Fruit fly (Drosophila melanogaster) whole organism, prepupa: Measurements from ENCODE around the gene CG9168.

ENCODE experiments used
- Blimp-1 ChIP-seq: fragments of 200-800 bp; sonication (Bioruptor generic); optimal IDR thresholded peaks from 3 replicates; lab custom pipeline; 2017; ENCODE audit warnings: missing biosample characterization, missing genetic modification characterization, mild to moderate bottlenecking, moderate library complexity, missing genetic modification reagents
- CG10631 ChIP-seq: fragments of 200-800 bp; sonication (Bioruptor generic); optimal IDR thresholded peaks from 2 replicates; lab custom pipeline; 2016; ENCODE audit warnings: missing biosample characterization, missing genetic modification characterization
- CG11294 ChIP-seq: fragments of 200-800 bp; sonication (Bioruptor generic); IDR thresholded peaks from 2 replicates; pipeline ENCODE4 v1.3.6; 2022; ENCODE audit warnings: missing biosample characterization, missing genetic modification characterization
- CG11902 ChIP-seq: fragments of 200-800 bp; sonication (Bioruptor generic); optimal IDR thresholded peaks from 3 replicates; lab custom pipeline; 2016; ENCODE audit warnings: missing biosample characterization, missing genetic modification characterization
- CG15336 ChIP-seq: fragments of 200-800 bp; sonication (Bioruptor generic); IDR thresholded peaks from 2 replicates; pipeline ENCODE4 v1.3.6; 2022; ENCODE audit warnings: missing biosample characterization, missing genetic modification characterization
- CG1621 ChIP-seq: fragments of 200-800 bp; sonication (Bioruptor generic); optimal IDR thresholded peaks from 3 replicates; lab custom pipeline; 2018; ENCODE audit warnings: missing biosample characterization, mild to moderate bottlenecking, missing genetic modification characterization
- CG16779 ChIP-seq: fragments of 200-800 bp; sonication (Bioruptor generic); optimal IDR thresholded peaks from 3 replicates; lab custom pipeline; 2017; ENCODE audit warnings: missing biosample characterization, mild to moderate bottlenecking, missing genetic modification characterization
- CG31627 ChIP-seq: fragments of 200-800 bp; sonication (Bioruptor generic); optimal IDR thresholded peaks from 3 replicates; lab custom pipeline; 2016; ENCODE audit warnings: missing biosample characterization, missing genetic modification characterization
- CG32006 ChIP-seq: fragments of 200-800 bp; sonication (Bioruptor generic); optimal IDR thresholded peaks from 3 replicates; lab custom pipeline; 2017; ENCODE audit warnings: missing biosample characterization, mild to moderate bottlenecking, missing genetic modification characterization
- CG34406 ChIP-seq: fragments of 200-800 bp; sonication (Bioruptor generic); optimal IDR thresholded peaks from 3 replicates; lab custom pipeline; 2016; ENCODE audit warnings: missing biosample characterization, missing genetic modification characterization
- CG3919 ChIP-seq: fragments of 200-800 bp; sonication (Bioruptor generic); optimal IDR thresholded peaks from 3 replicates; lab custom pipeline; 2016; ENCODE audit warnings: missing biosample characterization, missing genetic modification characterization
- CG4318 ChIP-seq: fragments of 200-800 bp; sonication (Bioruptor generic); optimal IDR thresholded peaks from 3 replicates; lab custom pipeline; 2017; ENCODE audit warnings: missing biosample characterization, mild to moderate bottlenecking, missing genetic modification characterization
- CG6163 ChIP-seq: fragments of 200-800 bp; sonication (Bioruptor generic); IDR thresholded peaks from 3 replicates; pipeline ENCODE4 v1.3.6; 2022; ENCODE audit warnings: missing biosample characterization, missing genetic modification characterization
- CG6276 ChIP-seq: fragments of 200-800 bp; sonication (Bioruptor generic); optimal IDR thresholded peaks from 2 replicates; lab custom pipeline; 2017; ENCODE audit warnings: missing biosample characterization, mild to moderate bottlenecking, missing genetic modification characterization
- CG6792 ChIP-seq: fragments of 200-800 bp; sonication (Bioruptor generic); optimal IDR thresholded peaks from 3 replicates; lab custom pipeline; 2016; ENCODE audit warnings: missing biosample characterization, missing genetic modification characterization
- CG6808 ChIP-seq: fragments of 200-800 bp; sonication (Bioruptor generic); optimal IDR thresholded peaks from 3 replicates; lab custom pipeline; 2017; ENCODE audit warnings: missing biosample characterization, missing genetic modification characterization, mild to moderate bottlenecking, moderate library complexity, missing genetic modification reagents
- CG6854 ChIP-seq: fragments of 200-800 bp; sonication (Bioruptor generic); optimal IDR thresholded peaks from 2 replicates; lab custom pipeline; 2017; ENCODE audit warnings: missing biosample characterization, mild to moderate bottlenecking, missing genetic modification characterization
- CG7368 ChIP-seq: fragments of 200-800 bp; sonication (Bioruptor generic); optimal IDR thresholded peaks from 3 replicates; lab custom pipeline; 2016; ENCODE audit warnings: missing biosample characterization, missing genetic modification characterization
- CG8119 ChIP-seq: fragments of 200-800 bp; sonication (Bioruptor generic); IDR thresholded peaks from 3 replicates; pipeline ENCODE4 v1.3.6; 2022; ENCODE audit warnings: missing biosample characterization, missing genetic modification characterization
- CG8319 ChIP-seq: fragments of 200-800 bp; sonication (Bioruptor generic); optimal IDR thresholded peaks from 3 replicates; lab custom pipeline; 2016; ENCODE audit warnings: missing biosample characterization, missing genetic modification characterization
- CG8632 ChIP-seq: fragments of 200-800 bp; sonication (Bioruptor generic); optimal IDR thresholded peaks from 3 replicates; lab custom pipeline; 2016; ENCODE audit warnings: missing biosample characterization, missing genetic modification characterization
- CG9139 ChIP-seq: fragments of 200-800 bp; sonication (Bioruptor generic); optimal IDR thresholded peaks from 3 replicates; lab custom pipeline; 2017; ENCODE audit warnings: missing biosample characterization, mild to moderate bottlenecking, missing genetic modification characterization
- Eip75B ChIP-seq: fragments of 200-800 bp; sonication (Bioruptor generic); optimal IDR thresholded peaks from 3 replicates; lab custom pipeline; 2016; ENCODE audit warnings: missing biosample characterization, missing genetic modification characterization
- Eip78C ChIP-seq: fragments of 200-800 bp; sonication (Bioruptor generic); peaks from one replicate; lab custom pipeline; 2016; ENCODE audit warnings: missing biosample characterization, missing genetic modification characterization
- Eip93F ChIP-seq: fragments of 200-800 bp; sonication (Bioruptor generic); optimal IDR thresholded peaks from 2 replicates; lab custom pipeline; 2016; ENCODE audit warnings: missing biosample characterization, mild to moderate bottlenecking, missing genetic modification characterization
- Ets21C ChIP-seq: fragments of 200-800 bp; sonication (Bioruptor generic); optimal IDR thresholded peaks from 3 replicates; lab custom pipeline; 2016; ENCODE audit warnings: missing biosample characterization, missing genetic modification characterization
- Ets96B ChIP-seq: fragments of 200-800 bp; optimal IDR thresholded peaks from 2 replicates; lab custom pipeline; 2019; ENCODE audit warnings: missing biosample characterization, mild to moderate bottlenecking, missing genetic modification characterization, moderate library complexity
- Gug ChIP-seq: fragments of 200-800 bp; sonication (Bioruptor generic); IDR thresholded peaks from 2 replicates; pipeline ENCODE4 v1.3.6; 2022; ENCODE audit warnings: missing biosample characterization, missing genetic modification characterization
- Hr38 ChIP-seq: sonication (Bioruptor generic); optimal IDR thresholded peaks from 2 replicates; lab custom pipeline; 2016; ENCODE audit warnings: missing biosample characterization, missing genetic modification characterization
- Hr39 ChIP-seq: fragments of 200-800 bp; sonication (Bioruptor generic); optimal IDR thresholded peaks from 2 replicates; lab custom pipeline; 2016; ENCODE audit warnings: missing biosample characterization, missing genetic modification characterization
- Hr4 ChIP-seq: fragments of 200-800 bp; sonication (Bioruptor generic); optimal IDR thresholded peaks from 3 replicates; lab custom pipeline; 2016; ENCODE audit warnings: missing biosample characterization, missing genetic modification characterization
- Lpt ChIP-seq: fragments of 200-800 bp; sonication (Bioruptor generic); optimal IDR thresholded peaks from 3 replicates; lab custom pipeline; 2016; ENCODE audit warnings: missing biosample characterization, missing genetic modification characterization
- Met ChIP-seq: fragments of 200-800 bp; sonication (Bioruptor generic); optimal IDR thresholded peaks from 3 replicates; lab custom pipeline; 2016; ENCODE audit warnings: missing biosample characterization, missing genetic modification characterization
- OdsH ChIP-seq: fragments of 200-800 bp; sonication (Bioruptor generic); optimal IDR thresholded peaks from 3 replicates; lab custom pipeline; 2016; ENCODE audit warnings: missing biosample characterization, missing genetic modification characterization
- Smox ChIP-seq: fragments of 200-800 bp; sonication (Bioruptor generic); optimal IDR thresholded peaks from 3 replicates; lab custom pipeline; 2016; ENCODE audit warnings: missing biosample characterization, missing genetic modification characterization
- Sox102F ChIP-seq: fragments of 200-800 bp; sonication (Bioruptor generic); optimal IDR thresholded peaks from 2 replicates; lab custom pipeline; 2016; ENCODE audit warnings: missing biosample characterization, mild to moderate bottlenecking, missing genetic modification characterization
- Sox14 ChIP-seq: fragments of 200-800 bp; sonication (Bioruptor generic); optimal IDR thresholded peaks from 3 replicates; lab custom pipeline; 2016; ENCODE audit warnings: missing biosample characterization, missing genetic modification characterization
- achi ChIP-seq: fragments of 200-800 bp; sonication (Bioruptor generic); optimal IDR thresholded peaks from 3 replicates; lab custom pipeline; 2016; ENCODE audit warnings: missing biosample characterization, missing genetic modification characterization
- acj6 ChIP-seq: fragments of 200-800 bp; sonication (Bioruptor generic); optimal IDR thresholded peaks from 3 replicates; lab custom pipeline; 2016; ENCODE audit warnings: missing biosample characterization, missing genetic modification characterization
- cyc ChIP-seq: fragments of 200-800 bp; sonication (Bioruptor generic); optimal IDR thresholded peaks from 3 replicates; lab custom pipeline; 2016; ENCODE audit warnings: missing biosample characterization, missing genetic modification characterization
- eg ChIP-seq: fragments of 200-800 bp; sonication (Bioruptor generic); IDR thresholded peaks from 3 replicates; pipeline ENCODE4 v1.3.6; 2022; ENCODE audit warnings: missing biosample characterization, missing genetic modification characterization
- esn ChIP-seq: fragments of 200-800 bp; sonication (Bioruptor generic); optimal IDR thresholded peaks from 2 replicates; lab custom pipeline; 2016; ENCODE audit warnings: missing biosample characterization, mild to moderate bottlenecking, missing genetic modification characterization, moderate library complexity
- fd59A ChIP-seq: fragments of 200-800 bp; sonication (Bioruptor generic); optimal IDR thresholded peaks from 2 replicates; lab custom pipeline; 2017; ENCODE audit warnings: missing biosample characterization, mild to moderate bottlenecking, missing genetic modification characterization, missing genetic modification reagents
- fd85E ChIP-seq: fragments of 200-800 bp; sonication (Bioruptor generic); optimal IDR thresholded peaks from 3 replicates; lab custom pipeline; 2016; ENCODE audit warnings: missing biosample characterization, missing genetic modification characterization
- fkh ChIP-seq: fragments of 200-800 bp; sonication (Bioruptor generic); optimal IDR thresholded peaks from 3 replicates; lab custom pipeline; 2017; ENCODE audit warnings: missing biosample characterization, mild to moderate bottlenecking, missing genetic modification characterization, moderate library complexity
- lz ChIP-seq: fragments of 200-800 bp; sonication (Bioruptor generic); optimal IDR thresholded peaks from 3 replicates; lab custom pipeline; 2016; ENCODE audit warnings: missing biosample characterization, missing genetic modification characterization
- net ChIP-seq: fragments of 200-800 bp; sonication (Bioruptor generic); optimal IDR thresholded peaks from 3 replicates; lab custom pipeline; 2016; ENCODE audit warnings: missing biosample characterization, missing genetic modification characterization
- pdm3 ChIP-seq: fragments of 200-800 bp; sonication (Bioruptor generic); optimal IDR thresholded peaks from 3 replicates; lab custom pipeline; 2016; ENCODE audit warnings: missing biosample characterization, missing genetic modification characterization
- spab ChIP-seq: fragments of 200-800 bp; sonication (Bioruptor generic); optimal IDR thresholded peaks from 2 replicates; lab custom pipeline; 2017; ENCODE audit warnings: missing biosample characterization, mild to moderate bottlenecking, missing genetic modification characterization, missing genetic modification reagents
- ss ChIP-seq, 2 experiments: fragments of 200-800 bp; sonication (Bioruptor generic); optimal IDR thresholded peaks; 2 replicates in 1 of 2; 3 replicates in 1 of 2; lab custom pipeline; 2017 to 2018; ENCODE audit warnings: mild to moderate bottlenecking in 2 of 2, missing biosample characterization in 2 of 2, missing genetic modification characterization in 2 of 2, moderate library complexity in 1 of 2
- svp ChIP-seq: fragments of 200-800 bp; sonication (Bioruptor generic); peaks from one replicate; lab custom pipeline; 2016; ENCODE audit warnings: missing biosample characterization, missing genetic modification characterization
- topi ChIP-seq: fragments of 200-800 bp; sonication (Bioruptor generic); optimal IDR thresholded peaks from 3 replicates; lab custom pipeline; 2016; ENCODE audit warnings: missing biosample characterization, missing genetic modification characterization
- vri ChIP-seq: fragments of 200-800 bp; sonication (Bioruptor generic); optimal IDR thresholded peaks from 3 replicates; lab custom pipeline; 2016; ENCODE audit warnings: missing biosample characterization, mild to moderate bottlenecking, missing genetic modification characterization

CG9168 gene

DNA sequence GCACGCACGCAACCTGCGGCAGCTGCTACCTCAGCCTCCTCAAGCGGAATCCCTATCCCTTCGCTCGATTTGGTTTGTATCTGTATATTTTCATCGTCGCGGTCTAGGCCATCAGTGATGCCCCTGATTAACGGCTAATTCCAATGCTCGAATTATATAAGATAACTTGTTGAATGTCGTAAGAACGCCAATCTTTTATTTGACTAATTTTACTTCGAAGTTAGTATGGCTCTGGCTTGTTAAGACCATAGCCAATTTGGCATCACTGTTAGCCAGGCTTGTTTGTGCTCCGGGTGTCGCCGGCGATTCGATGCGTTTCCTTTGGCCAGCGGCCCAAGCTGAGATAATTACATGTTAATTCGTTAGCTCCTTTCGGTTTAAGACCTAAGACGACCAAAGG, 3.2 kb downstream of the CG9168 start:
- TF ChIP-seq CG4318 (GFP tag; lab: Kevin White, UChicago): peak; percentile 3
- TF ChIP-seq Sox102F: peak; percentile 40
- TF ChIP-seq lz (GFP tag; lab: Kevin White, UChicago): peak; percentile 38
- TF ChIP-seq ss (GFP tag; optimal IDR thresholded peaks at IDR 0.05; lab: Kevin White, UChicago): peak; percentile 37 to 40
- no peak for TF ChIP-seq topi (GFP tag; lab: Kevin White, UChicago)
- TF ChIP-seq eg (GFP tag; lab: Robert Waterston, UW): peak; percentile 36; the same call in 1 of the 3 replicates
- TF ChIP-seq Lpt (GFP tag; lab: Kevin White, UChicago): no peak
- no peak for TF ChIP-seq Ets96B (tag; lab: Kevin White, UChicago)
- peak; percentile 73 for TF ChIP-seq Eip78C
- no peak for TF ChIP-seq spab
- TF ChIP-seq vri (GFP tag; lab: Kevin White, UChicago): peak; percentile 18
- peak; percentile 33; the same call in 1 of the 2 replicates for TF ChIP-seq CG15336 (GFP tag; lab: Robert Waterston, UW)
- no peak for TF ChIP-seq CG6808 (GFP tag; lab: Kevin White, UChicago)
- TF ChIP-seq CG6792: peak; percentile 60
- peak; percentile 11 for TF ChIP-seq CG16779 (tag; lab: Kevin White, UChicago)
- TF ChIP-seq Hr38 (GFP tag; lab: Kevin White, UChicago): no peak
- TF ChIP-seq OdsH: peak; percentile 57
- no peak for TF ChIP-seq Eip93F (GFP tag; lab: Kevin White, UChicago)
- TF ChIP-seq Hr39 (GFP tag; lab: Kevin White, UChicago): peak; percentile 22
- TF ChIP-seq CG11294 (GFP tag; lab: Robert Waterston, UW): no peak
- TF ChIP-seq fkh (GFP tag; lab: Kevin White, UChicago): no peak
- peak; percentile 52 for TF ChIP-seq Sox14 (GFP tag; lab: Kevin White, UChicago)
- TF ChIP-seq Ets21C (GFP tag; lab: Kevin White, UChicago): no peak
- no peak for TF ChIP-seq achi (GFP tag; lab: Kevin White, UChicago)
- no peak for TF ChIP-seq CG3919 (GFP tag; lab: Kevin White, UChicago)
- peak; percentile 45 for TF ChIP-seq svp (GFP tag; lab: Kevin White, UChicago)
- TF ChIP-seq Hr4: peak; percentile 19
- no peak for TF ChIP-seq CG8119 (GFP tag; lab: Robert Waterston, UW)
- no peak for TF ChIP-seq Gug
- TF ChIP-seq CG6854 (GFP tag; lab: Kevin White, UChicago): no peak
- no peak for TF ChIP-seq CG6276 (GFP tag; lab: Kevin White, UChicago)
- TF ChIP-seq pdm3 (GFP tag; lab: Kevin White, UChicago): peak; percentile 63
- peak; percentile 54 for TF ChIP-seq fd59A (GFP tag; lab: Kevin White, UChicago)
- peak; percentile 39 for TF ChIP-seq Met (GFP tag; lab: Kevin White, UChicago)
- peak; percentile 56 for TF ChIP-seq Eip75B (GFP tag; lab: Kevin White, UChicago)
- TF ChIP-seq CG31627 (GFP tag; lab: Kevin White, UChicago): peak; percentile 32
- peak; percentile 61 for TF ChIP-seq net (GFP tag; lab: Kevin White, UChicago)
- peak; percentile 15 for TF ChIP-seq CG32006 (GFP tag; lab: Kevin White, UChicago)
- TF ChIP-seq CG11902 (GFP tag; lab: Kevin White, UChicago): no peak
- peak; percentile 58 for TF ChIP-seq CG10631
- TF ChIP-seq CG6163 (GFP tag; lab: Robert Waterston, UW): peak; percentile 77; the same call in 2 of the 3 replicates
- TF ChIP-seq acj6 (GFP tag; lab: Kevin White, UChicago): peak; percentile 68
- TF ChIP-seq Blimp-1 (GFP tag; lab: Kevin White, UChicago): no peak
- peak; percentile 80 for TF ChIP-seq CG1621 (tag; lab: Kevin White, UChicago)
- TF ChIP-seq CG7368 (GFP tag; lab: Kevin White, UChicago): no peak
- peak; percentile 42 for TF ChIP-seq esn (GFP tag; lab: Kevin White, UChicago)
- peak; percentile 12 for TF ChIP-seq CG8319 (GFP tag; lab: Kevin White, UChicago)
- TF ChIP-seq CG8632 (GFP tag; lab: Kevin White, UChicago): peak; percentile 56
- no peak for TF ChIP-seq fd85E (GFP tag; lab: Kevin White, UChicago)
- no peak for TF ChIP-seq cyc (GFP tag; lab: Kevin White, UChicago)
- TF ChIP-seq CG9139: no peak
- TF ChIP-seq Smox (GFP tag; lab: Kevin White, UChicago): peak; percentile 12
- peak; percentile 53 for TF ChIP-seq CG34406 (GFP tag; lab: Kevin White, UChicago)
